Worm (Caenorhabditis elegans) whole organism, late embryonic: ENCODE data around the gene coq-6.

Experiments used
- C08G9.2 ChIP-seq: sonication (generic microtip); optimal IDR thresholded peaks from 2 replicates; lab custom pipeline; 2016; ENCODE audit warnings: mild to moderate bottlenecking, missing genetic modification characterization, moderate library complexity, missing compliant biosample characterization
- C38D4.7 ChIP-seq: fragments of 200-800 bp; sonication (Bioruptor generic); optimal IDR thresholded peaks from 2 replicates; lab custom pipeline; 2018; ENCODE audit warnings: mild to moderate bottlenecking, missing genetic modification characterization, moderate library complexity, missing compliant biosample characterization
- F13H6.1 ChIP-seq: sonication (generic microtip); optimal IDR thresholded peaks from 2 replicates; lab custom pipeline; 2016; ENCODE audit warnings: missing genetic modification characterization, missing compliant biosample characterization
- K02D7.2 ChIP-seq: sonication (generic microtip); optimal IDR thresholded peaks from 2 replicates; lab custom pipeline; 2017; ENCODE audit warnings: mild to moderate bottlenecking, missing genetic modification characterization, missing compliant biosample characterization
- ahr-1 ChIP-seq: sonication (generic microtip); optimal IDR thresholded peaks from 2 replicates; lab custom pipeline; 2016; ENCODE audit warnings: missing genetic modification characterization, missing compliant biosample characterization
- ama-1 ChIP-seq: fragments of 150-350 bp; optimal IDR thresholded peaks from 2 replicates; lab custom pipeline; 2014
- ceh-14 ChIP-seq: sonication (generic microtip); optimal IDR thresholded peaks from 2 replicates; lab custom pipeline; 2016; ENCODE audit warnings: missing genotype, missing genetic modification characterization, missing compliant biosample characterization
- ceh-18 ChIP-seq: sonication (generic microtip); optimal IDR thresholded peaks from 2 replicates; lab custom pipeline; 2016; ENCODE audit warnings: missing genetic modification characterization, missing compliant biosample characterization
- ceh-2 ChIP-seq: sonication (generic microtip); optimal IDR thresholded peaks from 2 replicates; lab custom pipeline; 2016; ENCODE audit warnings: missing genotype, missing genetic modification characterization, missing compliant biosample characterization
- ceh-22 ChIP-seq: sonication (generic microtip); optimal IDR thresholded peaks from 2 replicates; lab custom pipeline; 2017; ENCODE audit warnings: missing biosample characterization, missing genetic modification characterization
- ceh-24 ChIP-seq: sonication (generic microtip); optimal IDR thresholded peaks from 2 replicates; lab custom pipeline; 2016; ENCODE audit warnings: mild to moderate bottlenecking, missing genetic modification characterization, missing compliant biosample characterization
- ceh-30 ChIP-seq: fragments of 150-350 bp; optimal IDR thresholded peaks from 2 replicates; lab custom pipeline; 2014; ENCODE audit warnings: missing biosample characterization, missing genetic modification characterization
- ceh-31 ChIP-seq: sonication (generic microtip); optimal IDR thresholded peaks from 2 replicates; lab custom pipeline; 2016; ENCODE audit warnings: missing genetic modification characterization, missing compliant biosample characterization
- ceh-45 ChIP-seq: fragments of 200-800 bp; sonication (Bioruptor generic); IDR thresholded peaks from 2 replicates; pipeline ENCODE4 v1.3.6; 2022; ENCODE audit warnings: missing genetic modification reagents, missing genetic modification characterization, missing compliant biosample characterization
- che-1 ChIP-seq: sonication (generic microtip); optimal IDR thresholded peaks from 2 replicates; lab custom pipeline; 2016; ENCODE audit warnings: mild to moderate bottlenecking, missing genetic modification characterization, missing compliant biosample characterization
- dmd-4 ChIP-seq: sonication (generic microtip); optimal IDR thresholded peaks from 2 replicates; lab custom pipeline; 2016; ENCODE audit warnings: borderline replicate concordance, missing genetic modification characterization, missing compliant biosample characterization
- elt-4 ChIP-seq: sonication (generic microtip); optimal IDR thresholded peaks from 2 replicates; lab custom pipeline; 2016; ENCODE audit warnings: missing genetic modification characterization, missing compliant biosample characterization
- fkh-6 ChIP-seq: sonication (generic microtip); optimal IDR thresholded peaks from 2 replicates; lab custom pipeline; 2016; ENCODE audit warnings: missing genetic modification characterization, missing compliant biosample characterization
- hlh-13 ChIP-seq: fragments of 200-800 bp; sonication (Bioruptor generic); optimal IDR thresholded peaks from 2 replicates; lab custom pipeline; 2018; ENCODE audit warnings: mild to moderate bottlenecking, missing genetic modification characterization, missing compliant biosample characterization
- hlh-15 ChIP-seq: sonication (generic microtip); optimal IDR thresholded peaks from 2 replicates; lab custom pipeline; 2016; ENCODE audit warnings: missing genetic modification characterization, missing compliant biosample characterization
- hlh-6 ChIP-seq: sonication (generic microtip); optimal IDR thresholded peaks from 2 replicates; lab custom pipeline; 2016; ENCODE audit warnings: missing genotype, missing genetic modification characterization, missing compliant biosample characterization
- lim-6 ChIP-seq: sonication (generic microtip); optimal IDR thresholded peaks from 2 replicates; lab custom pipeline; 2016; ENCODE audit warnings: missing genetic modification characterization, missing compliant biosample characterization
- lin-11 ChIP-seq: fragments of 200-800 bp; sonication (Bioruptor generic); optimal IDR thresholded peaks from 2 replicates; lab custom pipeline; 2018; ENCODE audit warnings: mild to moderate bottlenecking, missing genetic modification characterization, missing compliant biosample characterization
- madf-2 ChIP-seq: sonication (generic microtip); optimal IDR thresholded peaks from 2 replicates; lab custom pipeline; 2017; ENCODE audit warnings: missing genetic modification characterization, missing compliant biosample characterization
- mec-3 ChIP-seq: sonication (generic microtip); optimal IDR thresholded peaks from 2 replicates; lab custom pipeline; 2016; ENCODE audit warnings: borderline replicate concordance, missing genetic modification characterization, missing compliant biosample characterization
- nfya-1 ChIP-seq: sonication (generic microtip); optimal IDR thresholded peaks from 2 replicates; lab custom pipeline; 2017; ENCODE audit warnings: missing genetic modification characterization, mild to moderate bottlenecking, missing compliant biosample characterization, antibody characterized with exemption, moderate library complexity
- odd-2 ChIP-seq: sonication (generic microtip); optimal IDR thresholded peaks from 2 replicates; lab custom pipeline; 2017; ENCODE audit warnings: antibody characterized with exemption, mild to moderate bottlenecking, missing genetic modification characterization, missing compliant biosample characterization
- pag-3 ChIP-seq: sonication (generic microtip); optimal IDR thresholded peaks from 2 replicates; lab custom pipeline; 2016; ENCODE audit warnings: missing compliant biosample characterization, missing genetic modification characterization, borderline replicate concordance
- pat-9 ChIP-seq: fragments of 200-800 bp; sonication (Bioruptor generic); optimal IDR thresholded peaks from 2 replicates; lab custom pipeline; 2018; ENCODE audit warnings: mild to moderate bottlenecking, missing genetic modification characterization, moderate library complexity, missing compliant biosample characterization
- pax-1 ChIP-seq: fragments of 150-350 bp; optimal IDR thresholded peaks from 2 replicates; lab custom pipeline; 2014; ENCODE audit warnings: missing biosample characterization, missing genetic modification characterization
- pha-2 ChIP-seq: sonication (generic microtip); optimal IDR thresholded peaks from 2 replicates; lab custom pipeline; 2017; ENCODE audit warnings: mild to moderate bottlenecking, missing genetic modification characterization, missing compliant biosample characterization
- pha-4 ChIP-seq: fragments of 150-350 bp; optimal IDR thresholded peaks from 2 replicates; lab custom pipeline; 2018; ENCODE audit warnings: missing biosample characterization, missing genetic modification reagents, missing genetic modification characterization
- pros-1 ChIP-seq: fragments of 150-350 bp; optimal IDR thresholded peaks from 2 replicates; lab custom pipeline; 2014; ENCODE audit warnings: missing biosample characterization, missing genetic modification reagents, missing genetic modification characterization
- ref-2 ChIP-seq: sonication (generic microtip); optimal IDR thresholded peaks from 2 replicates; lab custom pipeline; 2016; ENCODE audit warnings: missing genetic modification characterization, missing compliant biosample characterization
- rnt-1 ChIP-seq: sonication (generic microtip); optimal IDR thresholded peaks from 2 replicates; lab custom pipeline; 2016; ENCODE audit warnings: missing genetic modification characterization, missing compliant biosample characterization
- sox-2 ChIP-seq: fragments of 200-800 bp; sonication (Bioruptor generic); IDR thresholded peaks from 2 replicates; pipeline ENCODE4 v1.3.6; 2022; ENCODE audit warnings: missing genetic modification reagents, missing genetic modification characterization, missing compliant biosample characterization
- tbx-7 ChIP-seq: sonication (generic microtip); optimal IDR thresholded peaks from 2 replicates; lab custom pipeline; 2016; ENCODE audit warnings: missing genotype, missing genetic modification characterization, missing compliant biosample characterization
- unc-3 ChIP-seq, 2 experiments: fragments of 200-800 bp in 1 of 2; sonication (Bioruptor generic) in 1 of 2; sonication (generic microtip) in 1 of 2; conservative IDR thresholded peaks in 1 of 2; optimal IDR thresholded peaks in 1 of 2; 2 replicates each; pipeline versions ENCODE4 v1.3.6 to Lab custom; 2016 to 2022; ENCODE audit warnings: missing compliant biosample characterization in 2 of 2, missing genetic modification characterization in 2 of 2, missing genetic modification reagents in 1 of 2
- unc-86 ChIP-seq: sonication (generic microtip); optimal IDR thresholded peaks from 2 replicates; lab custom pipeline; 2016; ENCODE audit warnings: missing genetic modification characterization, missing compliant biosample characterization
- zip-5 ChIP-seq: sonication (generic microtip); optimal IDR thresholded peaks from 2 replicates; lab custom pipeline; 2016; ENCODE audit warnings: missing genetic modification characterization, missing compliant biosample characterization

The coq-6 gene

DNA sequence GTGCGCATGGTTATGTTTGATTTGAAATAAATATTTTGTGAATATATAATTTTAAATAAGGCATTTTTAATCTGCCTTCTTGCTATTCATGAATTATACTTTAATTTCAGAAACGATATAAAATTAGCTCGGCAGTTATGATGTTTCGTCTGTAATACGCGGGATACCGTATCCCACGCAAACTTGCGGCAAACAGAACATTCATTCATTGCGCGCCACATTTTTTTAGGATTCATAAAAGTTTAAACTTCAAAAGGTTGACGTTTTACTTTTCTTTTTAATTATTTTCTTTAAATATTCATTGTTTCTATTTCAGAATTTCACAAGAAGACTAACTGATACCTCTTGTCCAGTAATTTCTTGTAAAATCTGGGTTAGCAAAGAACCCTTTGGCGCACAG lies 13.7 kb upstream of the coq-6 start, which contains the start of gene tag-153:
Gene tag-153 (plus strand): TSS at position 200 of the 400 bp plus-strand sequence.
- TF ChIP-seq pha-2 (no peak), ceh-30 (tag; lab: Kevin White, UChicago) (no peak), ceh-31 (tag; lab: Kevin White, UChicago) (no peak), pax-1 (no peak), che-1 (tag; lab: Kevin White, UChicago) (no peak), zip-5 (tag; lab: Kevin White, UChicago) (no peak)

DNA sequence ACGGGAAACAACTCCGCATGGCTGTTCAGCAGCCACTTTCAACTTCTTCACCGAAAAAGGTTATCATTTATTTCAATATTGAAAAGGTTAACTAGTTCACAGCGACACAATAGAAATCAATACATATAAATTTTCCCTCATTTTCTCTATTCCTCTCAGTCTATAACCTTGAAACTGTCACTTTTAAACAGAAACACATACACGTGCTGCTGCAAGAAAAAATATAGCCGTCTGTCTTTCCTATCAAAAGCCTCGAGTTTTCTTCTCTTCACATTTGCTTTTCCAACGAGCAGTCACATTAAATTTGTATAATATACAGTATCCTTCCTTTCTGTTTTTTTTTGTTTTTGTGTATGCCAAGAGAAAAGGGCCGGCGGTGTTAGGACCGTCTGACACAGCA lies 12.4 kb upstream of the coq-6 start:
- no peak for TF ChIP-seq unc-3 (GFP tag; conservative IDR thresholded peaks at IDR 0.05; lab: Robert Waterston, UW)
- no peak for TF ChIP-seq unc-3 (tag; optimal IDR thresholded peaks at IDR 0.05; lab: Kevin White, UChicago)
- no peak for TF ChIP-seq dmd-4
- no peak for TF ChIP-seq C38D4.7
- no peak for TF ChIP-seq hlh-15 (tag; lab: Kevin White, UChicago)

DNA sequence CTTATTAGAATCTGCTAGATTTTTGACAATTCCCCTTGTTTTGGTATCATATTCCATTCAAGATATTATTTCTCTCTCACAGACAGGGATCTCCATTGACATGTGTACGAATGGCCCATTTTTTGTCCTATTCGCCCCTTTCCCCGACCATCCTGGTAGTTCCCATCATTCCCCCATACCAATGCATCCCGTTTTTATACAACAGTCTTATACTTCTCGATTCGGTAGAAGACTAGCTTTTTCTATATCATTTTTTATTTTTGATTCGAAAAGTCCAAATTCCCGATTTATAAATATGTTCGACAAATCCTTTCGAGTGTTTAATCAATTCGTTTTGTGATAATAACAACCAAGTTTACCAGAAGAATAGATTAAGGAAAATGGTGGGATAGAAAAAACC lies 9.7 kb upstream of the coq-6 start:
- TF ChIP-seq ceh-14 (tag; lab: Kevin White, UChicago) (no peak), ama-1 (lab: Kevin White, UChicago) (no peak), pag-3 (no peak), mec-3 (tag; lab: Kevin White, UChicago) (no peak), odd-2 (tag; lab: Kevin White, UChicago) (no peak), madf-2 (tag; lab: Kevin White, UChicago) (no peak), C38D4.7 (no peak), K02D7.2 (tag; lab: Kevin White, UChicago) (no peak), unc-86 (tag; lab: Kevin White, UChicago) (no peak), F13H6.1 (tag; lab: Kevin White, UChicago) (no peak), hlh-13 (GFP tag; lab: Kevin White, UChicago) (no peak), pat-9 (tag; lab: Kevin White, UChicago) (no peak), sox-2 (GFP tag; lab: Robert Waterston, UW) (no peak), ceh-24 (tag; lab: Kevin White, UChicago) (no peak), pha-4 (no peak), ceh-45 (GFP tag; lab: Robert Waterston, UW) (no peak), lim-6 (tag; lab: Kevin White, UChicago) (no peak), zip-5 (tag; lab: Kevin White, UChicago) (no peak), C08G9.2 (tag; lab: Kevin White, UChicago) (no peak)

DNA sequence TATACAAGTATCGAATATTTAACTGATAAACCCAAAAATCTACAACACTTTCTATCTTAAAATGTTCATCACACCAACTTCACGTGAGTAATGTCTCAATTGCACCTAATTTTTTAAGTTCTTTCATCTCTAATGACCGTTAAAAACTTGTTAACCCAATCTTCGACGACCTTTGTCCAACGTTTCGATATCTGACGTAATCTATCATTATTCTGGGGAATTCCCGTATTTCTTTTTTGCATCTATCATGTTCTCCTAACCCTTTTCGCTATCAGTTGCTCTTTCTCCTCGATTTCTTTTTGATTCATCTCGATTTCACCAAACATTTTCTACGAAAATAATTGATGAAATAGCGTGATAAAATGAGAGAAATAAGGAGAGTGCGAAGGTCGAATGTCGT lies 8.9 kb upstream of the coq-6 start:
- TF ChIP-seq ceh-2 (tag; lab: Kevin White, UChicago) (no peak), ceh-45 (GFP tag; lab: Robert Waterston, UW) (no peak), ahr-1 (tag; lab: Kevin White, UChicago) (no peak), elt-4 (tag; lab: Kevin White, UChicago) (no peak), lin-11 (tag; lab: Kevin White, UChicago) (no peak), tbx-7 (tag; lab: Kevin White, UChicago) (no peak), nfya-1 (tag; lab: Kevin White, UChicago) (no peak), C38D4.7 (no peak), pros-1 (tag; lab: Kevin White, UChicago) (no peak), rnt-1 (tag; lab: Kevin White, UChicago) (no peak), C08G9.2 (tag; lab: Kevin White, UChicago) (no peak), ama-1 (lab: Kevin White, UChicago) (no peak), fkh-6 (no peak), ref-2 (tag; lab: Kevin White, UChicago) (no peak), hlh-6 (tag; lab: Kevin White, UChicago) (no peak), ceh-22 (tag; lab: Kevin White, UChicago) (no peak), ceh-18 (no peak)
- TF ChIP-seq, all 69 proteins: peak for 0
